Worm (Caenorhabditis elegans): ENCODE data around the gene T12D8.5.

Gene T12D8.5

DNA sequence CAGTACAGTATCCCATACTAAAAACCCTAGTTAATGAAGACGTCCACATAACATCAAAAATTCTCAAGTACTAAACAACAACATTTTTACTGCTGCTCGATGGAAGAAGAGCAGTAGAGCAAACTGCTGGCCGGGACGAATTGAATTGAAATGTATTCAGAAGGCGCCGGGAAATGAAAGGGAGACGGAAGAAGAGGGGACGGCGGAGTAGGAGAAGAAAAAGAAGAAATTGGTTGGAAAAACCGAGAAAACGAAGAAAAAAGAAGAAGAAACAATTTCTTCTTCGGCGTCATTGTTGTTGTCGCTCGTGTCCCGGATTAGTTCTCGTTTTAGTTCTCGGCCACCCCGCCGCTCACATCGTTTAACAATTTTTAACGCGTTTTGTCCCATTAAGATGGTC lies 7.2 kb upstream of the T12D8.5 start:
- TF ChIP-seq nfya-1 (tag; optimal IDR thresholded peaks at IDR 0.05; ENCODE audit: borderline replicate concordance, insufficient read depth): no peak
- no peak for TF ChIP-seq nhr-90 (tag; optimal IDR thresholded peaks at IDR 0.05)
- TF ChIP-seq nfya-2 (GFP tag; IDR thresholded peaks at IDR 0.05): no peak
- no peak for TF ChIP-seq D2030.7 (GFP tag; IDR thresholded peaks at IDR 0.05)
- no peak for TF ChIP-seq tlf-1 (GFP tag; optimal IDR thresholded peaks at IDR 0.05)
- TF ChIP-seq snpc-4 (GFP tag; optimal IDR thresholded peaks at IDR 0.05): no peak
- no peak for TF ChIP-seq snpc-4 (tag; optimal IDR thresholded peaks at IDR 0.05)
- no peak for TF ChIP-seq T26A5.8 (tag; optimal IDR thresholded peaks at IDR 0.05)
- TF ChIP-seq unc-62 (GFP tag; optimal IDR thresholded peaks at IDR 0.05): no peak

DNA sequence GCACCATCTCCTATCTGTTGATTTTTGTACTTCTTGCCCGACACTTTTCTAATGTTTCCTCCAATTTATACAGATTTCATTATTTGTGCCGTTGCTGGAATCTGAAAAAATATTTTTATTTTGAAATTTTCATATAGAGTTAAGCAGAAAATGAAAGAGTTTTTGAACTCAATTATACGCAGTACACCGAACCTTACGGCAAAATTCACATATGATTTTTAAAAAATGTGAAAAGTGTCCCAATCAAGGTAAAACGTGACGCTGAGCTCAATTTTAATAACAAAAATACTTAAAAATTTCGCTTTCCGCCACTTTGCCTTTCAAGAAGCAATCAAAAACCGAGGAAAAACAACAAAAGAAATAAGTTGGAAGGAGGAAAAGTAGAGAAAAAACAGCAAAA lies 4.1 kb upstream of the T12D8.5 start, which contains the start of gene arrd-17:
Gene arrd-17, minus strand, starts transcription at position 101 of the 400 bp plus-strand sequence.
- no peak for TF ChIP-seq B0019.2 (GFP tag; conservative IDR thresholded peaks at IDR 0.05)
- TF ChIP-seq K12H6.12 (tag; optimal IDR thresholded peaks at IDR 0.05): no peak
- TF ChIP-seq madf-10 (tag; optimal IDR thresholded peaks at IDR 0.05): no peak
- no peak for TF ChIP-seq mcd-1 (GFP tag; IDR thresholded peaks at IDR 0.05)
- no peak for TF ChIP-seq ceh-40 (GFP tag; IDR thresholded peaks at IDR 0.05)
- TF ChIP-seq Y67H2A.10 (GFP tag; conservative IDR thresholded peaks at IDR 0.05): no peak
- TF ChIP-seq F39B2.1 (GFP tag; IDR thresholded peaks at IDR 0.05): no peak

DNA sequence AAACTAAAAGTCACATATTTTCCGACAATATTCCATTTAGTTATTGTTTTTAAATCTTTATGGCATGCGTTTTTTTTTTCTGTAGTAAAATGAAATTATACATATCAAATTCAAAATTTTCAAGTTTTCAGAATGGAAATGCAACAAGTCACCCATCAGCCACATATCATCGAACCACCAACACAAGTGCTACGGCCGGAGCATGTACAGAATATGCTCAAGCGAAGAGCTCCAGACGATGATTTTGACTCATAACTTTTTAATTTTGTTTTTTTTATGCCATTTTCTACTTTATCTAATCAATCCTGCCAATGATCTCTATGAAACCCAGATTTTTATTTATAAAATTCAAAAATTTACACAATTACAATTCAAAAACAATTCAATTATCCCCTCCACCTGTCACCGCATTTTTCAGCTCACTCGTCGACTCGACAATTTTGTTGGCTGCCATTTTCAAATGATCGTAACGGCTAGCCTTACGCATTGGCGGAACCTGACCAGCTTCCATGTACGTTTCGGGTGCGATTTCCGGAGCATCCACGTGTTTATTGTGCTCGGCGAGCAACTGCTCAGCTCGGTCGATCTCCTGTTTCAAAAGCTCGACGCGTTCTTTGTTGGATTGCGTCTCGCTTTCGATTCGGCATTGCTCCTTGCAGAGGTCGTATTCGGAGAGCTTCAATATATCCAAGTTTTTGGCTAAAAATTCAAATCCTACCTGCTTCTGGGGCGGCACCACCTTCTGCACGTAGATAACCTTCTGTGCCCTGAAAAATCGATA lies 746 bp downstream of the T12D8.5 start:
- TF ChIP-seq B0019.2 (GFP tag; conservative IDR thresholded peaks at IDR 0.05) (no peak), let-607 (tag; optimal IDR thresholded peaks at IDR 0.05) (no peak), T26A5.8 (tag; optimal IDR thresholded peaks at IDR 0.05) (peak; percentile 6), lsy-27 (tag; optimal IDR thresholded peaks at IDR 0.05; ENCODE audit: borderline replicate concordance, insufficient read depth) (no peak), F39B2.1 (GFP tag; IDR thresholded peaks at IDR 0.05) (no peak), madf-6 (GFP tag; IDR thresholded peaks at IDR 0.05) (no peak), attf-5 (GFP tag; optimal IDR thresholded peaks at IDR 0.05) (no peak), pbrm-1 (GFP tag; IDR thresholded peaks at IDR 0.05) (0 out of 2 replicates have a peak, but pooled peaks have one; percentile 35), B0261.1 (tag; optimal IDR thresholded peaks at IDR 0.05) (no peak), nfyb-1 (GFP tag; IDR thresholded peaks at IDR 0.05) (peak; percentile 64; the same call in 1 of the 2 replicates), tbp1 (GFP tag; optimal IDR thresholded peaks at IDR 0.05) (peak; percentile 27), ekl-4 (GFP tag; IDR thresholded peaks at IDR 0.05) (peak; percentile 17; the same call in 1 of the 2 replicates), repo-1 (tag; optimal IDR thresholded peaks at IDR 0.05) (peak; percentile 11), snpc-1.3 (tag; optimal IDR thresholded peaks at IDR 0.05; ENCODE audit: insufficient read depth) (no peak), Y79H2A.3 (GFP tag; conservative IDR thresholded peaks at IDR 0.05) (no peak), lin-26 (GFP tag; IDR thresholded peaks at IDR 0.05) (peak; percentile 38; the same call in 1 of the 2 replicates), F22D6.2 (tag; optimal IDR thresholded peaks at IDR 0.05) (no peak), hrde-1 (tag; optimal IDR thresholded peaks at IDR 0.05; ENCODE audit: borderline replicate concordance) (peak; percentile 28), lin-35 (GFP tag; optimal IDR thresholded peaks at IDR 0.05) (no peak), nfya-2 (GFP tag; IDR thresholded peaks at IDR 0.05) (peak; percentile 68; the same call in 1 of the 2 replicates), D2030.7 (GFP tag; IDR thresholded peaks at IDR 0.05) (peak; percentile 22; the same call in 1 of the 2 replicates), fkh-3 (tag; optimal IDR thresholded peaks at IDR 0.05) (no peak), ztf-26 (tag; optimal IDR thresholded peaks at IDR 0.05) (no peak), aptf-2 (GFP tag; conservative IDR thresholded peaks at IDR 0.05) (no peak), snpc-4 (GFP tag; optimal IDR thresholded peaks at IDR 0.05) (no peak), snpc-4 (tag; optimal IDR thresholded peaks at IDR 0.05) (no peak), akir-1 (GFP tag; optimal IDR thresholded peaks at IDR 0.05) (no peak), F52B5.7 (tag; optimal IDR thresholded peaks at IDR 0.05) (peak; percentile 6), B0336.3 (GFP tag; IDR thresholded peaks at IDR 0.05) (peak; percentile 91), ZK185.1 (tag; optimal IDR thresholded peaks at IDR 0.05; ENCODE audit: poor library complexity, severe bottlenecking) (peak; percentile 37), lsl-1 (GFP tag; optimal IDR thresholded peaks at IDR 0.05) (no peak), ama-1 (optimal IDR thresholded peaks at IDR 0.05) (no peak), ama-1 (GFP tag; optimal IDR thresholded peaks at IDR 0.05) (peak in 1 of 2 experiments; percentile 52), ceh-40 (GFP tag; IDR thresholded peaks at IDR 0.05) (no peak)
